Worm (Caenorhabditis elegans): ENCODE results near the gene Y57A10A.27.

The Y57A10A.27 gene

ce11 chrII:12280360-12280759 lies 5.5 kb upstream of the Y57A10A.27 start, which contains the start of gene ife-5:
TSS of gene ife-5 (plus strand) at chrII:12280660.
- no peak for TF ChIP-seq nfya-1 (tag; optimal IDR thresholded peaks at IDR 0.05)
- no peak for TF ChIP-seq ceh-19 (GFP tag; optimal IDR thresholded peaks at IDR 0.05)
- no peak for TF ChIP-seq odd-2 (tag; optimal IDR thresholded peaks at IDR 0.05)
- TF ChIP-seq elt-2 (tag; optimal IDR thresholded peaks at IDR 0.05): no peak
- no peak for TF ChIP-seq ceh-30 (tag; optimal IDR thresholded peaks at IDR 0.05)
- no peak for TF ChIP-seq eyg-1 (tag; optimal IDR thresholded peaks at IDR 0.05)
- no peak for TF ChIP-seq ama-1 (optimal IDR thresholded peaks at IDR 0.05)
- no peak for TF ChIP-seq pat-9 (tag; optimal IDR thresholded peaks at IDR 0.05)
- no peak for TF ChIP-seq fkh-10 (GFP tag; optimal IDR thresholded peaks at IDR 0.05)
- TF ChIP-seq dmd-4 (tag; optimal IDR thresholded peaks at IDR 0.05; ENCODE audit: borderline replicate concordance): no peak
- TF ChIP-seq ceh-34 (tag; optimal IDR thresholded peaks at IDR 0.05): no peak
- TF ChIP-seq gmeb-2 (tag; optimal IDR thresholded peaks at IDR 0.05): no peak

- TF ChIP-seq C38D4.7 (GFP tag; optimal IDR thresholded peaks at IDR 0.05) (no peak), unc-42 (tag; optimal IDR thresholded peaks at IDR 0.05) (peak; percentile 61)
These were observed 4.4 kb upstream of the Y57A10A.27 start, which contains the start of the genes tric-1B.2 and Y57A10A.29 for ce11 chrII:12279259-12279658. TSS of gene tric-1B.2 (minus strand) at chrII:12279387. TSS of gene Y57A10A.29 (plus strand) at chrII:12279561.

ce11 chrII:12278602-12279001 lies 3.8 kb upstream of the Y57A10A.27 start:
- TF ChIP-seq gmeb-2 (tag; optimal IDR thresholded peaks at IDR 0.05): no peak
- no peak for TF ChIP-seq dve-1 (tag; optimal IDR thresholded peaks at IDR 0.05)
- TF ChIP-seq ceh-24 (tag; optimal IDR thresholded peaks at IDR 0.05): no peak
- TF ChIP-seq ceh-6 (GFP tag; optimal IDR thresholded peaks at IDR 0.05): no peak
- no peak for TF ChIP-seq ref-2 (tag; optimal IDR thresholded peaks at IDR 0.05)
- TF ChIP-seq elt-4 (tag; optimal IDR thresholded peaks at IDR 0.05): no peak

ce11 chrII:12268857-12269256 lies 6.0 kb downstream of the Y57A10A.27 start:
- TF ChIP-seq ref-2 (tag; optimal IDR thresholded peaks at IDR 0.05): no peak
- no peak for TF ChIP-seq pax-1 (tag; optimal IDR thresholded peaks at IDR 0.05)
- peak; percentile 36 for TF ChIP-seq pat-9 (tag; optimal IDR thresholded peaks at IDR 0.05)
- TF ChIP-seq ceh-18 (tag; optimal IDR thresholded peaks at IDR 0.05): no peak
- peak; percentile 52 for TF ChIP-seq nfya-1 (tag; optimal IDR thresholded peaks at IDR 0.05)

ce11 chrII:12266797-12267196 lies 8.0 kb downstream of the Y57A10A.27 start:
- TF ChIP-seq ceh-30 (tag; optimal IDR thresholded peaks at IDR 0.05) (no peak), zip-5 (tag; optimal IDR thresholded peaks at IDR 0.05) (no peak), hlh-30 (tag; optimal IDR thresholded peaks at IDR 0.05; ENCODE audit: insufficient read depth) (no peak), elt-2 (tag; optimal IDR thresholded peaks at IDR 0.05) (peak; percentile 76), nhr-232 (tag; optimal IDR thresholded peaks at IDR 0.05) (no peak), fax-1 (tag; optimal IDR thresholded peaks at IDR 0.05) (no peak)

- TF ChIP-seq ceh-24 (tag; optimal IDR thresholded peaks at IDR 0.05) (no peak), F13H6.1 (tag; optimal IDR thresholded peaks at IDR 0.05) (no peak), pat-9 (tag; optimal IDR thresholded peaks at IDR 0.05) (no peak)
These were observed 8.7 kb downstream of the Y57A10A.27 start, which contains the start of gene tric-1B.1 for ce11 chrII:12266145-12266544. TSS of gene tric-1B.1 (minus strand) at chrII:12266245.

ce11 chrII:12264847-12265246 lies 10.0 kb downstream of the Y57A10A.27 start:
- TF ChIP-seq pha-4 (tag; optimal IDR thresholded peaks at IDR 0.05) (no peak), ceh-9 (tag; optimal IDR thresholded peaks at IDR 0.05) (no peak), fax-1 (tag; optimal IDR thresholded peaks at IDR 0.05) (no peak), sox-2 (GFP tag; IDR thresholded peaks at IDR 0.05) (no peak), ceh-48 (tag; optimal IDR thresholded peaks at IDR 0.05) (no peak), Y22D7AL.16 (tag; optimal IDR thresholded peaks at IDR 0.05) (no peak), elt-4 (tag; optimal IDR thresholded peaks at IDR 0.05) (no peak), unc-3 (GFP tag; conservative IDR thresholded peaks at IDR 0.05) (no peak), unc-3 (tag; optimal IDR thresholded peaks at IDR 0.05) (no peak), lin-11 (tag; optimal IDR thresholded peaks at IDR 0.05) (no peak), C38D4.7 (GFP tag; optimal IDR thresholded peaks at IDR 0.05) (no peak), sdc-2 (tag; optimal IDR thresholded peaks at IDR 0.05) (no peak), ceh-34 (tag; optimal IDR thresholded peaks at IDR 0.05) (no peak), pha-2 (tag; optimal IDR thresholded peaks at IDR 0.05) (no peak), rnt-1 (tag; optimal IDR thresholded peaks at IDR 0.05) (no peak), unc-86 (tag; optimal IDR thresholded peaks at IDR 0.05) (no peak), lim-6 (tag; optimal IDR thresholded peaks at IDR 0.05) (no peak), hlh-13 (GFP tag; optimal IDR thresholded peaks at IDR 0.05) (no peak), gmeb-2 (tag; optimal IDR thresholded peaks at IDR 0.05) (no peak)
